Fruit fly (Drosophila melanogaster) whole organism, embryonic: Measurements from ENCODE around the gene Octbeta2R.

Experiments
- Asciz ChIP-seq: fragments of 200-800 bp; sonication (Bioruptor generic); optimal IDR thresholded peaks from 2 replicates; lab custom pipeline; 2017; ENCODE audit warnings: missing biosample characterization, mild to moderate bottlenecking, missing genetic modification characterization, missing genetic modification reagents
- Blimp-1 ChIP-seq: fragments of 200-800 bp; sonication (Bioruptor generic); optimal IDR thresholded peaks from 3 replicates; lab custom pipeline; 2018; ENCODE audit warnings: missing biosample characterization, missing genetic modification characterization, mild to moderate bottlenecking, moderate library complexity, missing genetic modification reagents
- CG10543 ChIP-seq: fragments of 200-800 bp; sonication (Bioruptor generic); optimal IDR thresholded peaks from 3 replicates; lab custom pipeline; 2017; ENCODE audit warnings: missing biosample characterization, mild to moderate bottlenecking, missing genetic modification characterization, moderate library complexity
- CG10654 ChIP-seq: fragments of 200-800 bp; sonication (Bioruptor generic); optimal IDR thresholded peaks from 2 replicates; lab custom pipeline; 2016; ENCODE audit warnings: missing biosample characterization, missing genetic modification characterization
- CG12104 ChIP-seq: fragments of 200-800 bp; sonication (Bioruptor generic); optimal IDR thresholded peaks from 3 replicates; lab custom pipeline; 2016; ENCODE audit warnings: missing biosample characterization, missing genetic modification characterization
- CG15479 ChIP-seq: fragments of 200-800 bp; sonication (Bioruptor generic); optimal IDR thresholded peaks from 3 replicates; lab custom pipeline; 2019; ENCODE audit warnings: missing biosample characterization, mild to moderate bottlenecking, missing genetic modification characterization, moderate library complexity
- CG15514 ChIP-seq: fragments of 200-800 bp; sonication (Bioruptor generic); optimal IDR thresholded peaks from 3 replicates; lab custom pipeline; 2017; ENCODE audit warnings: missing biosample characterization, missing genetic modification characterization, mild to moderate bottlenecking, moderate library complexity, missing genetic modification reagents
- CG17912 ChIP-seq: fragments of 200-800 bp; sonication (Bioruptor generic); optimal IDR thresholded peaks from 2 replicates; lab custom pipeline; 2018; ENCODE audit warnings: missing biosample characterization, mild to moderate bottlenecking, missing genetic modification characterization
- CG18476 ChIP-seq: fragments of 200-800 bp; sonication (Bioruptor generic); optimal IDR thresholded peaks from 2 replicates; lab custom pipeline; 2016; ENCODE audit warnings: missing biosample characterization, mild to moderate bottlenecking, missing genetic modification characterization
- CG18619 ChIP-seq: fragments of 200-800 bp; sonication (Bioruptor generic); optimal IDR thresholded peaks from 3 replicates; lab custom pipeline; 2017; ENCODE audit warnings: missing biosample characterization, mild to moderate bottlenecking, missing genetic modification characterization
- CG4617 ChIP-seq: fragments of 200-800 bp; sonication (Bioruptor generic); optimal IDR thresholded peaks from 3 replicates; lab custom pipeline; 2016; ENCODE audit warnings: missing biosample characterization, missing genetic modification characterization, borderline replicate concordance
- CG8089 ChIP-seq: fragments of 200-800 bp; sonication (Bioruptor generic); optimal IDR thresholded peaks from 3 replicates; lab custom pipeline; 2016; ENCODE audit warnings: missing biosample characterization, missing genetic modification characterization
- CG9797 ChIP-seq: fragments of 200-800 bp; sonication (Bioruptor generic); optimal IDR thresholded peaks from 3 replicates; lab custom pipeline; 2018; ENCODE audit warnings: missing biosample characterization, mild to moderate bottlenecking, missing genetic modification characterization
- Elba2 ChIP-seq: fragments of 200-800 bp; sonication (Bioruptor generic); optimal IDR thresholded peaks from 3 replicates; lab custom pipeline; 2016; ENCODE audit warnings: missing biosample characterization, missing genetic modification characterization
- Hr39 ChIP-seq: fragments of >200 bp; optimal IDR thresholded peaks from 2 replicates; lab custom pipeline; 2017
- Hsf ChIP-seq: fragments of 200-800 bp; sonication (Bioruptor generic); optimal IDR thresholded peaks from 3 replicates; lab custom pipeline; 2016; ENCODE audit warnings: missing biosample characterization, missing genetic modification characterization
- MTF-1 ChIP-seq: fragments of 200-800 bp; sonication (Bioruptor generic); optimal IDR thresholded peaks from 2 replicates; lab custom pipeline; 2018; ENCODE audit warnings: missing biosample characterization, mild to moderate bottlenecking, missing genetic modification characterization, borderline replicate concordance
- Mad ChIP-seq: fragments of 200-800 bp; sonication (Bioruptor generic); optimal IDR thresholded peaks from 2 replicates; lab custom pipeline; 2016; ENCODE audit warnings: missing biosample characterization, missing genetic modification characterization
- Med ChIP-seq: fragments of 200-800 bp; sonication (Bioruptor generic); peaks from one replicate; lab custom pipeline; 2016; ENCODE audit warnings: missing biosample characterization, missing genetic modification characterization, mild to moderate bottlenecking, inconsistent platforms, moderate library complexity
- Oli ChIP-seq: fragments of 200-800 bp; sonication (Bioruptor generic); optimal IDR thresholded peaks from 2 replicates; lab custom pipeline; 2018; ENCODE audit warnings: missing biosample characterization, mild to moderate bottlenecking, missing genetic modification characterization, moderate library complexity
- Opbp ChIP-seq: fragments of 200-800 bp; sonication (Bioruptor generic); IDR thresholded peaks from 3 replicates; pipeline ENCODE4 v1.3.6; 2022; ENCODE audit warnings: missing biosample characterization, missing genetic modification characterization; ENCODE audit not compliant: partially characterized antibody
- PHDP ChIP-seq: fragments of 200-800 bp; sonication (Bioruptor generic); optimal IDR thresholded peaks from 3 replicates; lab custom pipeline; 2018; ENCODE audit warnings: missing biosample characterization, mild to moderate bottlenecking, missing genetic modification characterization, moderate library complexity
- Pdp1 ChIP-seq, 2 experiments: fragments of 200-800 bp; sonication (Bioruptor generic); optimal IDR thresholded peaks; 3 replicates each; lab custom pipeline; 2016; ENCODE audit warnings: missing biosample characterization in 2 of 2, missing genetic modification characterization in 2 of 2, mild to moderate bottlenecking in 1 of 2, moderate library complexity in 1 of 2
- abd-A ChIP-seq: fragments of 200-800 bp; sonication (Bioruptor generic); optimal IDR thresholded peaks from 3 replicates; lab custom pipeline; 2019; ENCODE audit warnings: missing biosample characterization, mild to moderate bottlenecking, missing genetic modification characterization, moderate library complexity
- cas ChIP-seq: fragments of 200-800 bp; sonication (Bioruptor generic); IDR thresholded peaks from 2 replicates; pipeline ENCODE4 v1.3.6; 2022; ENCODE audit warnings: missing biosample characterization, missing genetic modification characterization
- cg ChIP-seq: fragments of 200-800 bp; sonication (Bioruptor generic); optimal IDR thresholded peaks from 3 replicates; lab custom pipeline; 2019; ENCODE audit warnings: missing biosample characterization, mild to moderate bottlenecking, missing genetic modification characterization, moderate library complexity
- crp ChIP-seq, 2 experiments: fragments of 200-800 bp; sonication (Bioruptor generic); optimal IDR thresholded peaks; 2 replicates in 1 of 2; 3 replicates in 1 of 2; lab custom pipeline; 2017; ENCODE audit warnings: missing biosample characterization in 2 of 2, missing genetic modification characterization in 2 of 2, mild to moderate bottlenecking in 1 of 2, moderate library complexity in 1 of 2
- exex ChIP-seq: fragments of 200-800 bp; sonication (Bioruptor generic); optimal IDR thresholded peaks from 4 replicates; lab custom pipeline; 2018; ENCODE audit warnings: missing biosample characterization, mild to moderate bottlenecking, missing genetic modification characterization, moderate library complexity
- fd3F ChIP-seq: fragments of 200-800 bp; sonication (Bioruptor generic); optimal IDR thresholded peaks from 2 replicates; lab custom pipeline; 2018; ENCODE audit warnings: missing biosample characterization, mild to moderate bottlenecking, missing genetic modification characterization, moderate library complexity
- gem ChIP-seq: fragments of 200-800 bp; sonication (Bioruptor generic); optimal IDR thresholded peaks from 2 replicates; lab custom pipeline; 2019; ENCODE audit warnings: missing biosample characterization, mild to moderate bottlenecking, missing genetic modification characterization, moderate library complexity
- grn ChIP-seq: fragments of 200-800 bp; sonication (Bioruptor generic); optimal IDR thresholded peaks from 3 replicates; lab custom pipeline; 2017; ENCODE audit warnings: missing biosample characterization, missing genetic modification characterization
- gro ChIP-seq: fragments of 200-800 bp; sonication (Bioruptor generic); optimal IDR thresholded peaks from 2 replicates; lab custom pipeline; 2016; ENCODE audit warnings: missing biosample characterization, missing genetic modification characterization
- insv ChIP-seq, 2 experiments: fragments of 200-800 bp; sonication (Bioruptor generic); optimal IDR thresholded peaks; 3 replicates each; lab custom pipeline; 2016 to 2018; ENCODE audit warnings: missing biosample characterization in 2 of 2, missing genetic modification characterization in 2 of 2
- kni ChIP-seq: fragments of 200-800 bp; sonication (Bioruptor generic); optimal IDR thresholded peaks from 3 replicates; lab custom pipeline; 2017; ENCODE audit warnings: mild to moderate bottlenecking, missing biosample characterization, missing genetic modification reagents, missing genetic modification characterization
- mam ChIP-seq: fragments of 200-800 bp; sonication (Bioruptor generic); optimal IDR thresholded peaks from 3 replicates; lab custom pipeline; 2016; ENCODE audit warnings: missing biosample characterization, missing genetic modification characterization
- onecut ChIP-seq: fragments of 200-800 bp; sonication (Bioruptor generic); IDR thresholded peaks from 2 replicates; pipeline ENCODE4 v1.3.6; 2022; ENCODE audit warnings: missing biosample characterization, missing genetic modification characterization
- phol ChIP-seq: fragments of 200-800 bp; sonication (Bioruptor generic); optimal IDR thresholded peaks from 3 replicates; lab custom pipeline; 2018; ENCODE audit warnings: missing biosample characterization, mild to moderate bottlenecking, missing genetic modification characterization, moderate library complexity
- pros ChIP-seq: fragments of 200-800 bp; sonication (Bioruptor generic); optimal IDR thresholded peaks from 3 replicates; lab custom pipeline; 2019; ENCODE audit warnings: missing biosample characterization, mild to moderate bottlenecking, missing genetic modification characterization, moderate library complexity
- psq ChIP-seq: fragments of 200-800 bp; sonication (Bioruptor generic); optimal IDR thresholded peaks from 2 replicates; lab custom pipeline; 2017; ENCODE audit warnings: missing biosample characterization, missing genetic modification characterization
- sens ChIP-seq: fragments of 200-800 bp; sonication (Bioruptor generic); peaks from one replicate; lab custom pipeline; 2016; ENCODE audit warnings: missing biosample characterization, missing genetic modification characterization
- sqz ChIP-seq: fragments of 200-800 bp; sonication (Bioruptor generic); optimal IDR thresholded peaks from 3 replicates; lab custom pipeline; 2018; ENCODE audit warnings: missing biosample characterization, mild to moderate bottlenecking, missing genetic modification characterization
- stwl ChIP-seq: fragments of 200-800 bp; sonication (Bioruptor generic); optimal IDR thresholded peaks from 3 replicates; lab custom pipeline; 2018; ENCODE audit warnings: missing biosample characterization, mild to moderate bottlenecking, missing genetic modification characterization, moderate library complexity
- sug ChIP-seq: fragments of 200-800 bp; optimal IDR thresholded peaks from 2 replicates; lab custom pipeline; 2019; ENCODE audit warnings: missing biosample characterization, mild to moderate bottlenecking, missing genetic modification characterization, moderate library complexity
- tll ChIP-seq, 2 experiments: fragments of 200-800 bp in 1 of 2; fragments of >200 bp in 1 of 2; sonication (Bioruptor generic) in 1 of 2; optimal IDR thresholded peaks; 2 replicates each; lab custom pipeline; 2017 to 2019; ENCODE audit warnings: missing biosample characterization in 2 of 2, missing genetic modification characterization in 2 of 2, mild to moderate bottlenecking in 1 of 2, moderate library complexity in 1 of 2
- ttk ChIP-seq: fragments of 200-800 bp; sonication (Bioruptor generic); IDR thresholded peaks from 2 replicates; pipeline ENCODE4 v2.1.2; 2022; ENCODE audit warnings: missing biosample characterization, missing genetic modification characterization
- twi ChIP-seq: fragments of 200-800 bp; optimal IDR thresholded peaks from 2 replicates; lab custom pipeline; 2019; ENCODE audit warnings: missing biosample characterization, mild to moderate bottlenecking, missing genetic modification characterization, moderate library complexity

Gene Octbeta2R

DNA sequence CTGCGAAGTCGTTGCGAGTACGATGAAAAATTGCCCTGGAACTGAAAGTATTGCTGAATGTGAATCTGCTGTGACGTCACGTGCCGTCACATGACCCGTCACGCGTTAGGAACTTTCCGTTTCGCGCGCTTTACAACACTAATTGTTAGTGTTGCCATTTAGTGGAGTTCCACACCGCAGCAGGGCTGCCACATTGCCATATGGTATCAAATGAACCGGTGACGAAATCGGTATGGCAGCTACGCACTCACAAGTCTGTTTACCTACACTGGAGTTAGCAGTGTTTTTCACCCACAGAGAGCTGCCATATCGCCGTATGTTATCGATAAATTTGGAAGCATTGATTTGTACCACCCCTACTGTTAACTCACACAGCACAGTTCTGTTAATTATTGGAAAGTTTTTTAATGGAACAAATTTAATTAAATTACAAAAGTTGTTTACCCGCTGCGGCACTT is 32.2 kb upstream of the Octbeta2R start, which contains the start of the genes Vha55 and Snx3 (continued):
- TF ChIP-seq MTF-1 (GFP tag; lab: Kevin White, UChicago) (peak; percentile 48), CG4617 (GFP tag; lab: Kevin White, UChicago) (peak; percentile 74), CG10543 (GFP tag; lab: Kevin White, UChicago) (peak; percentile 71), CG9797 (GFP tag; lab: Kevin White, UChicago) (peak; percentile 95), CG10654 (GFP tag; lab: Kevin White, UChicago) (peak; percentile 76), CG15514 (GFP tag; lab: Kevin White, UChicago) (peak; percentile 98), CG18476 (peak; percentile 8), CG18619 (GFP tag; lab: Kevin White, UChicago) (peak; percentile 45), Hr39 (lab: Kevin White, UChicago) (peak; percentile 74), Blimp-1 (GFP tag; lab: Kevin White, UChicago) (peak; percentile 59), fd3F (GFP tag; lab: Kevin White, UChicago) (peak; percentile 18), mam (GFP tag; lab: Kevin White, UChicago) (peak; percentile 94), Oli (no peak)

DNA sequence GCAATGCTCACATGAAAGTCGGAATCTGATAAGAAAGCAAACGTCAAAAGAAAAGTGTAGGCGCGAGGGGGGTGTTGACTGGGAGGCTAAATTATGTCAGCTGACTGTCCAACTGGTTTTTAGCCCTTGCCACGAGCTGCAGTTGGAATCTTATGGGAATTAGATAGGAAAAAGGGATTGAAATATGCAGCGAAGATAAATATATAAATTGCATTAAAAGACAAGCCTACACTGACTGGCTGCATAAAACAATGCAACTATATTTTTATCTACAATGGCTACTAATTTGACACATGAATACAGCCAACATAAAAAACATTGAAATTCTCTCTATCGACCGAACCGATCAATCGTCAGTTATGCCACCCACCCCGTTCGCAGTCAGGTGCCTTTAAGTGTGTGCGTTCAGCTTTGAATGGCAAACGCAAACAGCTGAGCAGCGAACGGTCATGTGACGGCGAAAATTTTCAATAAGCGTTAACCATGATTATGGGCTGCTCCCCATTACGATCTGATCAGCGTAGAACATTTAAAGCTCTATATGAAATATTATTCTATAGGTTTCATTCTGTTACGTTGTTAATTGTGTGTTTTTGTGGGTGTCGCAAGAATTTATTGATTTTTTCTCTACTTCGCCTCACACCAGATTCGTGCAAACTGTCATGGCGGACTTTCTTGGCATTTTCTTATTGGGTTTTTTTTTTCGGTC is 31.3 kb upstream of the Octbeta2R start:
- TF ChIP-seq gem: no peak
- peak; percentile 46 for TF ChIP-seq kni (GFP tag; lab: Kevin White, UChicago)
- TF ChIP-seq crp (GFP tag; optimal IDR thresholded peaks at IDR 0.05; lab: Kevin White, UChicago): peak in 1 of 2 experiments; percentile 75
- TF ChIP-seq tll (GFP tag; optimal IDR thresholded peaks at IDR 0.05; lab: Kevin White, UChicago): peak in 1 of 2 experiments; percentile 73
- peak; percentile 61 for TF ChIP-seq pros
- TF ChIP-seq CG15479: peak; percentile 53
- TF ChIP-seq abd-A (tag; lab: Kevin White, UChicago): peak; percentile 17
- TF ChIP-seq CG8089: no peak
- TF ChIP-seq CG17912: peak; percentile 12
- peak; percentile 11 for TF ChIP-seq gro (GFP tag; lab: Kevin White, UChicago)
- peak; percentile 88 for TF ChIP-seq psq (GFP tag; lab: Kevin White, UChicago)
- peak; percentile 89 for TF ChIP-seq Elba2 (GFP tag; lab: Kevin White, UChicago)
- TF ChIP-seq CG10543 (GFP tag; lab: Kevin White, UChicago): peak; percentile 35
- no peak for TF ChIP-seq cas (GFP tag; lab: Robert Waterston, UW)
- peak; percentile 42 for TF ChIP-seq sqz
- peak; percentile 27 for TF ChIP-seq sug (tag; lab: Kevin White, UChicago)
- TF ChIP-seq cg: peak; percentile 37
- peak in 1 of 2 experiments; percentile 67 for TF ChIP-seq Pdp1 (GFP tag; optimal IDR thresholded peaks at IDR 0.05; lab: Kevin White, UChicago)
- TF ChIP-seq Mad (GFP tag; lab: Kevin White, UChicago): no peak
- TF ChIP-seq Asciz: peak; percentile 15
- peak; percentile 54 for TF ChIP-seq exex
- TF ChIP-seq ttk (GFP tag; lab: Robert Waterston, UW): no peak
- peak; percentile 93 for TF ChIP-seq phol (tag; lab: Kevin White, UChicago)
- peak; percentile 81 for TF ChIP-seq sens
- TF ChIP-seq PHDP (tag; lab: Kevin White, UChicago): peak; percentile 6
- TF ChIP-seq onecut (GFP tag; lab: Robert Waterston, UW): peak; percentile 98
- TF ChIP-seq grn: peak; percentile 81
- TF ChIP-seq twi (tag; lab: Kevin White, UChicago): peak; percentile 7
- peak; percentile 97 to 99 for TF ChIP-seq insv (GFP tag; optimal IDR thresholded peaks at IDR 0.05; lab: Kevin White, UChicago)
- TF ChIP-seq Hsf (GFP tag; lab: Kevin White, UChicago): no peak
- no peak for TF ChIP-seq Opbp (GFP tag; lab: Robert Waterston, UW)
- peak; percentile 69 for TF ChIP-seq Med (GFP tag; lab: Kevin White, UChicago)
- peak; percentile 16 for TF ChIP-seq stwl (tag; lab: Kevin White, UChicago)
- TF ChIP-seq CG12104 (GFP tag; lab: Kevin White, UChicago): no peak
